Worm (Caenorhabditis elegans) whole organism, young adult: ENCODE measurements around the gene C42C1.19.

ENCODE experiments used
- C17E4.6 ChIP-seq: fragments of 200-800 bp; sonication (Bioruptor generic); IDR thresholded peaks from 2 replicates; pipeline ENCODE4 v1.3.6; 2022; ENCODE audit warnings: missing genetic modification reagents, missing genetic modification characterization, missing compliant biosample characterization
- F23B12.7 ChIP-seq: sonication (generic microtip); optimal IDR thresholded peaks from 2 replicates; lab custom pipeline; 2017; ENCODE audit warnings: missing genetic modification characterization, mild to moderate bottlenecking, missing compliant biosample characterization, antibody characterized with exemption, moderate library complexity; ENCODE audit not compliant: insufficient read depth
- F55B11.4 ChIP-seq: sonication (generic microtip); optimal IDR thresholded peaks from 2 replicates; lab custom pipeline; 2016; ENCODE audit warnings: missing compliant biosample characterization, missing genetic modification characterization, borderline replicate concordance; ENCODE audit not compliant: insufficient read depth
- F57C9.4 ChIP-seq: sonication (generic microtip); optimal IDR thresholded peaks from 2 replicates; lab custom pipeline; 2017; ENCODE audit warnings: mild to moderate bottlenecking, missing genetic modification characterization, missing compliant biosample characterization
- K12H6.12 ChIP-seq: fragments of 200-800 bp; sonication (Bioruptor generic); optimal IDR thresholded peaks from 2 replicates; lab custom pipeline; 2018; ENCODE audit warnings: mild to moderate bottlenecking, missing genetic modification characterization, missing compliant biosample characterization
- Y53F4B.3 ChIP-seq: fragments of 200-800 bp; sonication (Bioruptor generic); IDR thresholded peaks from 2 replicates; pipeline ENCODE4 v1.3.6; 2022; ENCODE audit warnings: missing genetic modification reagents, missing genetic modification characterization, missing compliant biosample characterization
- Y53G8AR.9 ChIP-seq: fragments of 200-800 bp; sonication (Bioruptor generic); conservative IDR thresholded peaks from 2 replicates; pipeline ENCODE4 v1.3.6; 2022; ENCODE audit warnings: missing genetic modification reagents, missing genetic modification characterization, missing compliant biosample characterization
- Y79H2A.3 ChIP-seq: fragments of 200-800 bp; sonication (Bioruptor generic); conservative IDR thresholded peaks from 2 replicates; pipeline ENCODE4 v1.3.6; 2022; ENCODE audit warnings: missing genetic modification reagents, missing genetic modification characterization, missing compliant biosample characterization
- Y95B8A.8 ChIP-seq: fragments of 200-800 bp; sonication (Bioruptor generic); IDR thresholded peaks from 2 replicates; pipeline ENCODE4 v1.3.6; 2022; ENCODE audit warnings: missing genetic modification reagents, missing genetic modification characterization, missing compliant biosample characterization
- attf-5 ChIP-seq: fragments of 200-800 bp; sonication (Bioruptor generic); optimal IDR thresholded peaks from 2 replicates; lab custom pipeline; 2018; ENCODE audit warnings: mild to moderate bottlenecking, missing genetic modification characterization, missing compliant biosample characterization
- ccch-3 ChIP-seq: fragments of 200-800 bp; sonication (Bioruptor generic); optimal IDR thresholded peaks from 2 replicates; lab custom pipeline; 2018; ENCODE audit warnings: mild to moderate bottlenecking, missing genetic modification characterization, missing compliant biosample characterization
- chd-7 ChIP-seq: sonication (generic microtip); optimal IDR thresholded peaks from 2 replicates; lab custom pipeline; 2016; ENCODE audit warnings: mild to moderate bottlenecking, missing genetic modification characterization, moderate library complexity, missing compliant biosample characterization
- dpff-1 ChIP-seq: sonication (generic microtip); optimal IDR thresholded peaks from 2 replicates; lab custom pipeline; 2017; ENCODE audit warnings: mild to moderate bottlenecking, missing genetic modification characterization, missing compliant biosample characterization
- dpl-1 ChIP-seq: fragments of 150-350 bp; optimal IDR thresholded peaks from 2 replicates; lab custom pipeline; 2014; ENCODE audit warnings: missing biosample characterization, missing genetic modification reagents, missing genetic modification characterization
- ets-4 ChIP-seq: fragments of 200-800 bp; sonication (Bioruptor generic); optimal IDR thresholded peaks from 2 replicates; lab custom pipeline; 2018; ENCODE audit warnings: mild to moderate bottlenecking, missing genetic modification characterization, missing compliant biosample characterization
- him-1 ChIP-seq: sonication (generic microtip); optimal IDR thresholded peaks from 2 replicates; lab custom pipeline; 2016; ENCODE audit warnings: missing genotype, missing genetic modification reagents, missing genetic modification characterization, missing compliant biosample characterization
- lag-1 ChIP-seq: fragments of 200-800 bp; sonication (Bioruptor generic); IDR thresholded peaks from 2 replicates; pipeline ENCODE4 v1.3.6; 2022; ENCODE audit warnings: missing genetic modification reagents, missing genetic modification characterization, missing compliant biosample characterization
- let-607 ChIP-seq, 2 experiments: fragments of 200-800 bp in 1 of 2; sonication (Bioruptor generic) in 1 of 2; sonication (generic microtip) in 1 of 2; optimal IDR thresholded peaks; 2 replicates each; lab custom pipeline; 2016 to 2018; ENCODE audit warnings: mild to moderate bottlenecking in 2 of 2, missing compliant biosample characterization in 2 of 2, missing genetic modification characterization in 2 of 2, moderate library complexity in 2 of 2, missing genotype in 1 of 2
- lsl-1 ChIP-seq: fragments of 200-800 bp; sonication (Bioruptor generic); optimal IDR thresholded peaks from 2 replicates; lab custom pipeline; 2018; ENCODE audit warnings: mild to moderate bottlenecking, missing genetic modification characterization, moderate library complexity, missing compliant biosample characterization
- madf-10 ChIP-seq: sonication (generic microtip); optimal IDR thresholded peaks from 2 replicates; lab custom pipeline; 2016; ENCODE audit warnings: mild to moderate bottlenecking, missing genetic modification characterization, missing compliant biosample characterization
- madf-8 ChIP-seq: fragments of 200-800 bp; sonication (Bioruptor generic); conservative IDR thresholded peaks from 2 replicates; pipeline ENCODE4 v1.3.6; 2022; ENCODE audit warnings: missing genetic modification reagents, missing genetic modification characterization, missing compliant biosample characterization
- nfya-1 ChIP-seq: sonication (generic microtip); optimal IDR thresholded peaks from 2 replicates; lab custom pipeline; 2017; ENCODE audit warnings: antibody characterized with exemption, missing compliant biosample characterization, missing genetic modification characterization, borderline replicate concordance; ENCODE audit not compliant: insufficient read depth
- nfyb-1 ChIP-seq: fragments of 200-800 bp; sonication (Bioruptor generic); IDR thresholded peaks from 2 replicates; pipeline ENCODE4 v1.3.6; 2022; ENCODE audit warnings: missing genetic modification reagents, missing genetic modification characterization, missing compliant biosample characterization
- nhr-27 ChIP-seq: fragments of 200-800 bp; sonication (Bioruptor generic); optimal IDR thresholded peaks from 2 replicates; lab custom pipeline; 2018; ENCODE audit warnings: mild to moderate bottlenecking, missing genetic modification characterization, moderate library complexity, missing compliant biosample characterization
- pha-4 ChIP-seq: fragments of 150-350 bp; sonication (generic microtip); optimal IDR thresholded peaks from 2 replicates; lab custom pipeline; 2014; ENCODE audit warnings: missing biosample characterization, missing genetic modification reagents, missing genetic modification characterization
- rpc-1 ChIP-seq, 2 experiments: fragments of 150-350 bp in 1 of 2; sonication (generic microtip) in 1 of 2; optimal IDR thresholded peaks; 2 replicates each; lab custom pipeline; 2014 to 2018; ENCODE audit warnings: missing biosample characterization in 1 of 2, missing genetic modification characterization in 1 of 2, missing genetic modification reagents in 1 of 2, missing genotype in 1 of 2
- sdz-38 ChIP-seq: sonication (generic microtip); optimal IDR thresholded peaks from 2 replicates; lab custom pipeline; 2016; ENCODE audit warnings: missing genotype, missing genetic modification characterization, missing compliant biosample characterization
- sea-2 ChIP-seq: fragments of 200-800 bp; sonication (Bioruptor generic); IDR thresholded peaks from 2 replicates; pipeline ENCODE4 v1.3.6; 2022; ENCODE audit warnings: missing genetic modification characterization, missing compliant biosample characterization
- snpc-3.4 ChIP-seq: sonication (generic microtip); optimal IDR thresholded peaks from 2 replicates; lab custom pipeline; 2017; ENCODE audit warnings: missing genetic modification characterization, mild to moderate bottlenecking, missing compliant biosample characterization, antibody characterized with exemption, moderate library complexity, missing genotype, missing genetic modification reagents
- tbp1 ChIP-seq: fragments of 200-800 bp; sonication (Bioruptor generic); optimal IDR thresholded peaks from 2 replicates; lab custom pipeline; 2018; ENCODE audit warnings: mild to moderate bottlenecking, missing genetic modification characterization, missing compliant biosample characterization
- ztf-18 ChIP-seq: sonication (generic microtip); optimal IDR thresholded peaks from 2 replicates; lab custom pipeline; 2016; ENCODE audit warnings: missing genotype, mild to moderate bottlenecking, missing genetic modification characterization, missing compliant biosample characterization
- ztf-28 ChIP-seq: fragments of 200-800 bp; sonication (Bioruptor generic); IDR thresholded peaks from 2 replicates; pipeline ENCODE4 v1.3.6; 2022; ENCODE audit warnings: missing genetic modification reagents, missing genetic modification characterization, missing compliant biosample characterization
- ztf-6 ChIP-seq: fragments of 200-800 bp; sonication (Bioruptor generic); IDR thresholded peaks from 2 replicates; pipeline ENCODE4 v1.3.6; 2022; ENCODE audit warnings: missing genetic modification reagents, missing genetic modification characterization, missing compliant biosample characterization

C42C1.19 gene

ce11 chrIV:12259161-12259870, 23.2 kb upstream of the C42C1.19 start, which contains the start of gene Y39C12A.9:
Gene Y39C12A.9 (minus strand): TSS chrIV:12259211.
- TF ChIP-seq Y53F4B.3 (GFP tag; lab: Robert Waterston, UW) (no peak), dpff-1 (tag; lab: Kevin White, UChicago) (no peak), him-1 (tag; lab: Kevin White, UChicago) (no peak), ztf-18 (tag; lab: Kevin White, UChicago) (no peak)
- TF ChIP-seq, all 124 proteins: peak for 0

- TF ChIP-seq pha-4 (tag; lab: Kevin White, UChicago) (no peak), K12H6.12 (tag; lab: Kevin White, UChicago) (no peak), lag-1 (no peak), Y53G8AR.9 (no peak), F23B12.7 (tag; lab: Kevin White, UChicago) (no peak), C17E4.6 (GFP tag; lab: Robert Waterston, UW) (no peak), F55B11.4 (no peak), madf-10 (no peak), attf-5 (GFP tag; lab: Kevin White, UChicago) (no peak), let-607 (tag; optimal IDR thresholded peaks at IDR 0.05; lab: Kevin White, UChicago) (no peak), dpl-1 (GFP tag; lab: Kevin White, UChicago) (no peak), nfyb-1 (GFP tag; lab: Robert Waterston, UW) (no peak), sea-2 (GFP tag; lab: Robert Waterston, UW) (no peak), madf-8 (GFP tag; lab: Robert Waterston, UW) (no peak), ets-4 (no peak), tbp1 (GFP tag; lab: Kevin White, UChicago) (no peak)
Observed at ce11 chrIV:12261353-12261752, 21.2 kb upstream of the C42C1.19 start, which contains the start of gene sre-14. Gene sre-14 (minus strand): TSS chrIV:12261453.

ce11 chrIV:12265877-12266276, 16.7 kb upstream of the C42C1.19 start:
- TF ChIP-seq rpc-1 (optimal IDR thresholded peaks at IDR 0.05; lab: Kevin White, UChicago) (no peak), rpc-1 (tag; optimal IDR thresholded peaks at IDR 0.05; lab: Kevin White, UChicago) (no peak), chd-7 (no peak), Y79H2A.3 (GFP tag; lab: Robert Waterston, UW) (no peak), attf-5 (GFP tag; lab: Kevin White, UChicago) (no peak), Y95B8A.8 (GFP tag; lab: Robert Waterston, UW) (no peak), ztf-28 (GFP tag; lab: Robert Waterston, UW) (no peak), lsl-1 (no peak), nfya-1 (tag; lab: Kevin White, UChicago) (no peak), nhr-27 (tag; lab: Kevin White, UChicago) (no peak), ztf-6 (GFP tag; lab: Robert Waterston, UW) (no peak), snpc-3.4 (tag; lab: Kevin White, UChicago) (no peak), F57C9.4 (tag; lab: Kevin White, UChicago) (no peak), tbp1 (GFP tag; lab: Kevin White, UChicago) (no peak), Y53F4B.3 (GFP tag; lab: Robert Waterston, UW) (no peak), ccch-3 (GFP tag; lab: Kevin White, UChicago) (no peak), sdz-38 (no peak)
